Worm (Caenorhabditis elegans): Measurements from ENCODE around the gene T13F3.8.

ce11 chrV:16229439-16229838 lies 40.2 kb upstream of the T13F3.8 start:
- no peak for TF ChIP-seq mxl-2 (GFP tag; conservative IDR thresholded peaks at IDR 0.05)
- TF ChIP-seq madf-9 (GFP tag; conservative IDR thresholded peaks at IDR 0.05), result no peak
- no peak for TF ChIP-seq nhr-77 (tag; optimal IDR thresholded peaks at IDR 0.05)
- no peak for TF ChIP-seq daf-8 (GFP tag; IDR thresholded peaks at IDR 0.05)
- no peak for TF ChIP-seq nhr-237 (tag; optimal IDR thresholded peaks at IDR 0.05)
- no peak for TF ChIP-seq fos-1 (tag; optimal IDR thresholded peaks at IDR 0.05)
- TF ChIP-seq pqm-1 (tag; optimal IDR thresholded peaks at IDR 0.05), result no peak
- TF ChIP-seq Y5F2A.4 (GFP tag; optimal IDR thresholded peaks at IDR 0.05), result no peak
- peak in 1 of 2 experiments; percentile 97 for TF ChIP-seq unc-62 (GFP tag; optimal IDR thresholded peaks at IDR 0.05 in 1 of 2)
- TF ChIP-seq unc-62 (tag; optimal IDR thresholded peaks at IDR 0.05), result no peak
- no peak for TF ChIP-seq aha-1 (tag)
- no peak for TF ChIP-seq F49E8.2 (tag; optimal IDR thresholded peaks at IDR 0.05; ENCODE audit: borderline replicate concordance)
- TF ChIP-seq pha-4 (GFP tag; IDR thresholded peaks at IDR 0.05), result no peak
- TF ChIP-seq pha-4 (tag; optimal IDR thresholded peaks at IDR 0.05), result no peak

All from whole organism, L4 larva.